Fruit fly (Drosophila melanogaster): Measurements from ENCODE around the gene CG46515.
"Not testable (repeated sequence)": the region's sequence is repeated elsewhere in the genome, so short reads cannot be mapped to it uniquely, and the experiment has no call there.

DNA sequence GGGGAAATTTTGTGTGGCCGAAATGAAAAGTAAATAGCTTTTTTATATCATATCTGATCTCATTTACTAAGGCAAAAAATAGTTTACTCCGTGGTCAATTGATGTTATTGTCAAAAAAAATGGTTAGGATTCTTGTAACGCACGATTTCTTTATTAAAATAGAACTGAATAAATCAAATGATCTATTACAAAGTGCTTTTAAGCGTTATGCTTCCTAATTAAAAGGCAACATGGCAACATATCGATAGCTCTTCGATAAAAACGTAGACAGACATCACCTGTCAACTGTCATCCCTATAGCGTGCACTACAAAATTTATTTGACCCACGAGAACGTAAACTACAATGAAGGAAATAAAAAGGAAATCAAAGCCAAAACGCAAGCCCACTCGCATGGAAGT is 10.0 kb downstream of the CG46515 start, which contains the start of gene CG46516:
- not testable (repeated sequence) for TF ChIP-seq h, psq, ttk, insv, Sin3A, Myc (optimal IDR thresholded peaks at IDR 0.05)
